Fruit fly (Drosophila melanogaster) S2 (cell line): Measurements from ENCODE around the gene CG14036.

Experiments
- CG8478 ChIP-seq: fragments of >200 bp; optimal IDR thresholded peaks from 2 replicates; lab custom pipeline; 2018
- CTCF ChIP-seq, 2 experiments: fragments of >200 bp; optimal IDR thresholded peaks; 2 replicates each; lab custom pipeline; 2018

DNA sequence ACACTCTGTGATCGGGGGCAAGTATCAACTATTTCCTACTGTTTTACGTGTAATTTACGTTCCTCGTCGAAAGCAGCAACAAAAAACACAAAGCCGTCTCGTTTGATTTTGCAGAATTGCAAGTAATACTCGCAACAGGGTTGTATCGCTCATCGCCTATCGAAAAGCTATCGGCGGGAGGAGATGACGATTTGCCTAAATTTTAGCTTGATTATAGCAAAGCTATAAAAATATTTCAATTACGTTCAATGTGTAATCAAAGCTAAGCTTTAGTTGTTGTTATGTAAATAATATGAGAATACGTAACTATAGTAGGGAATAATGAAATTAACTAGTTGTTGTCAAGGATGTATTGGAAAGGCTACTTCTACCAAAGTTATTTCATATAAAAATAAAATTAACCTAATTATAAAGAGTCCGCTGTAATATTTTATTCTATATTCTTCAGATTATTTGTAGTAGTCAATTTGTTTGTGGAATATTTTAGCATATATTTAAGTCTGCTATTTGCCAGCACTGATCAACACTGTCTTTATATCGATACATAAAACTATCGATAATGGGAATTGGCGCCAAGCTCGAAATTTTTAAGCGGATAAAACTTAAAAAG is 4.9 kb upstream of the CG14036 start, which contains the start of gene Rpn11:
- no peak for TF ChIP-seq CTCF (optimal IDR thresholded peaks at IDR 0.05; lab: Kevin White, UChicago)
- no peak for TF ChIP-seq CG8478 (lab: Kevin White, UChicago)
